Worm (Caenorhabditis elegans) whole organism, L1 larva: ENCODE results near the gene C35B1.2.

Experiments used
- C04F5.9 ChIP-seq: sonication (generic microtip); optimal IDR thresholded peaks from 2 replicates; lab custom pipeline; 2016; ENCODE audit warnings: missing genetic modification characterization, missing compliant biosample characterization
- C34B4.2 ChIP-seq: sonication (generic microtip); optimal IDR thresholded peaks from 2 replicates; lab custom pipeline; 2017; ENCODE audit warnings: mild to moderate bottlenecking, missing genetic modification characterization, missing compliant biosample characterization
- alr-1 ChIP-seq: fragments of 200-800 bp; sonication (Bioruptor generic); optimal IDR thresholded peaks from 2 replicates; lab custom pipeline; 2018; ENCODE audit warnings: borderline replicate concordance, mild to moderate bottlenecking, missing genetic modification characterization, missing compliant biosample characterization
- aly-2 ChIP-seq: fragments of 150-350 bp; optimal IDR thresholded peaks from 2 replicates; lab custom pipeline; 2014; ENCODE audit warnings: missing biosample characterization, missing genetic modification characterization
- ama-1 ChIP-seq: fragments of 150-350 bp; optimal IDR thresholded peaks from 2 replicates; lab custom pipeline; 2014
- ceh-63 ChIP-seq: fragments of 200-800 bp; sonication (Bioruptor generic); optimal IDR thresholded peaks from 2 replicates; lab custom pipeline; 2018; ENCODE audit warnings: mild to moderate bottlenecking, missing genetic modification characterization, missing compliant biosample characterization
- ceh-8 ChIP-seq: fragments of 200-800 bp; sonication (Bioruptor generic); optimal IDR thresholded peaks from 2 replicates; lab custom pipeline; 2018; ENCODE audit warnings: mild to moderate bottlenecking, missing genetic modification characterization, moderate library complexity, missing compliant biosample characterization
- ceh-82 ChIP-seq, 3 experiments: fragments of 150-350 bp in 1 of 3; sonication (generic microtip) in 2 of 3; optimal IDR thresholded peaks; 2 replicates each; lab custom pipeline; 2014 to 2017; ENCODE audit warnings: missing biosample characterization in 3 of 3, missing genetic modification characterization in 3 of 3
- ceh-88 ChIP-seq: fragments of 200-800 bp; sonication (Bioruptor generic); IDR thresholded peaks from 2 replicates; pipeline ENCODE4 v1.3.6; 2022; ENCODE audit warnings: missing genetic modification characterization, missing compliant biosample characterization
- ces-1 ChIP-seq: fragments of 150-350 bp; optimal IDR thresholded peaks from 2 replicates; lab custom pipeline; 2014; ENCODE audit warnings: missing biosample characterization, missing genetic modification reagents, missing genetic modification characterization
- dpl-1 ChIP-seq, 3 experiments: fragments of 150-350 bp in 2 of 3; sonication (generic microtip) in 1 of 3; optimal IDR thresholded peaks; 2 replicates each; lab custom pipeline; 2014 to 2017; ENCODE audit warnings: missing biosample characterization in 3 of 3, missing genetic modification characterization in 3 of 3, missing genetic modification reagents in 3 of 3
- dsc-1 ChIP-seq: sonication (generic microtip); optimal IDR thresholded peaks from 2 replicates; lab custom pipeline; 2016; ENCODE audit warnings: mild to moderate bottlenecking, missing genetic modification characterization, missing compliant biosample characterization
- efl-1 ChIP-seq, 4 experiments: fragments of 150-350 bp; optimal IDR thresholded peaks in 3 of 4; peaks in 1 of 4; 1 replicate in 1 of 4; 2 replicates in 3 of 4; lab custom pipeline; 2014; ENCODE audit warnings: missing biosample characterization in 2 of 4, missing genetic modification characterization in 2 of 4, missing genetic modification reagents in 2 of 4
- efl-3 ChIP-seq: fragments of 200-800 bp; sonication (Bioruptor generic); optimal IDR thresholded peaks from 2 replicates; lab custom pipeline; 2018; ENCODE audit warnings: mild to moderate bottlenecking, missing genetic modification characterization, missing compliant biosample characterization
- egl-13 ChIP-seq: sonication (generic microtip); optimal IDR thresholded peaks from 2 replicates; lab custom pipeline; 2016; ENCODE audit warnings: missing genotype, missing genetic modification reagents, missing genetic modification characterization, missing compliant biosample characterization
- elt-2 ChIP-seq: sonication (generic microtip); optimal IDR thresholded peaks from 2 replicates; lab custom pipeline; 2016; ENCODE audit warnings: missing genetic modification characterization, mild to moderate bottlenecking, inconsistent platforms, missing compliant biosample characterization, missing genetic modification reagents
- elt-3 ChIP-seq, 6 experiments: fragments of 150-350 bp in 1 of 6; sonication (generic microtip); optimal IDR thresholded peaks; 2 replicates each; lab custom pipeline; 2017 to 2018; ENCODE audit warnings: missing biosample characterization in 6 of 6, missing genetic modification characterization in 6 of 6, inconsistent platforms in 1 of 6
- fkh-10 ChIP-seq: sonication (generic microtip); optimal IDR thresholded peaks from 2 replicates; lab custom pipeline; 2017; ENCODE audit warnings: missing biosample characterization, missing genetic modification reagents, missing genetic modification characterization
- fkh-4 ChIP-seq: sonication (generic microtip); optimal IDR thresholded peaks from 2 replicates; lab custom pipeline; 2016; ENCODE audit warnings: missing compliant biosample characterization, missing genetic modification characterization, borderline replicate concordance
- fkh-8 ChIP-seq: sonication (generic microtip); optimal IDR thresholded peaks from 2 replicates; lab custom pipeline; 2016; ENCODE audit warnings: mild to moderate bottlenecking, missing genetic modification characterization, missing compliant biosample characterization
- grh-1 ChIP-seq: fragments of 200-800 bp; sonication (Bioruptor generic); IDR thresholded peaks from 2 replicates; pipeline ENCODE4 v1.3.6; 2022; ENCODE audit warnings: missing genetic modification reagents, missing genetic modification characterization, missing compliant biosample characterization
- hlh-17 ChIP-seq: fragments of 200-800 bp; sonication (Bioruptor generic); optimal IDR thresholded peaks from 2 replicates; lab custom pipeline; 2018; ENCODE audit warnings: missing genetic modification characterization, mild to moderate bottlenecking, missing compliant biosample characterization, moderate library complexity, borderline replicate concordance
- hlh-4 ChIP-seq: sonication (generic microtip); optimal IDR thresholded peaks from 2 replicates; lab custom pipeline; 2016; ENCODE audit warnings: mild to moderate bottlenecking, missing genetic modification characterization, missing compliant biosample characterization
- irx-1 ChIP-seq: sonication (generic microtip); optimal IDR thresholded peaks from 2 replicates; lab custom pipeline; 2016; ENCODE audit warnings: missing genetic modification characterization, missing compliant biosample characterization
- jun-1 ChIP-seq: fragments of 150-350 bp; optimal IDR thresholded peaks from 2 replicates; lab custom pipeline; 2014; ENCODE audit warnings: missing biosample characterization, missing genetic modification reagents, missing genetic modification characterization
- lin-13 ChIP-seq: fragments of 150-350 bp; optimal IDR thresholded peaks from 2 replicates; lab custom pipeline; 2014; ENCODE audit warnings: missing biosample characterization, missing genetic modification reagents, missing genetic modification characterization
- lin-35 ChIP-seq, 2 experiments: fragments of 150-350 bp; optimal IDR thresholded peaks; 2 replicates each; lab custom pipeline; 2014; ENCODE audit warnings: missing biosample characterization in 2 of 2, missing genetic modification characterization in 2 of 2, missing genetic modification reagents in 2 of 2
- lir-3 ChIP-seq: sonication (generic microtip); optimal IDR thresholded peaks from 2 replicates; lab custom pipeline; 2016; ENCODE audit warnings: mild to moderate bottlenecking, missing genetic modification characterization, moderate library complexity, missing compliant biosample characterization; ENCODE audit not compliant: poor library complexity
- mdl-1 ChIP-seq, 2 experiments: fragments of 150-350 bp; optimal IDR thresholded peaks; 2 replicates each; lab custom pipeline; 2014 to 2017; ENCODE audit warnings: missing biosample characterization in 2 of 2, missing genetic modification characterization in 2 of 2, inconsistent platforms in 1 of 2
- nhr-11 ChIP-seq: fragments of 150-350 bp; optimal IDR thresholded peaks from 2 replicates; lab custom pipeline; 2014; ENCODE audit warnings: missing biosample characterization, missing genetic modification characterization
- nhr-12 ChIP-seq: sonication (generic microtip); optimal IDR thresholded peaks from 2 replicates; lab custom pipeline; 2017; ENCODE audit warnings: missing biosample characterization, missing genetic modification characterization
- nhr-19 ChIP-seq: fragments of 200-800 bp; sonication (Bioruptor generic); conservative IDR thresholded peaks from 2 replicates; pipeline ENCODE4 v1.3.6; 2022; ENCODE audit warnings: missing genetic modification characterization, missing compliant biosample characterization
- nhr-20 ChIP-seq: sonication (generic microtip); optimal IDR thresholded peaks from 2 replicates; lab custom pipeline; 2016; ENCODE audit warnings: mild to moderate bottlenecking, missing genetic modification characterization, missing compliant biosample characterization
- nhr-237 ChIP-seq: fragments of 150-350 bp; optimal IDR thresholded peaks from 2 replicates; lab custom pipeline; 2014; ENCODE audit warnings: missing biosample characterization, missing genetic modification characterization
- nhr-71 ChIP-seq: sonication (generic microtip); optimal IDR thresholded peaks from 2 replicates; lab custom pipeline; 2016; ENCODE audit warnings: mild to moderate bottlenecking, missing genetic modification characterization, moderate library complexity, missing compliant biosample characterization
- nhr-76 ChIP-seq: sonication (generic microtip); optimal IDR thresholded peaks from 2 replicates; lab custom pipeline; 2017; ENCODE audit warnings: missing biosample characterization, missing genetic modification characterization
- nhr-84 ChIP-seq: sonication (generic microtip); optimal IDR thresholded peaks from 2 replicates; lab custom pipeline; 2017; ENCODE audit warnings: missing biosample characterization, missing genetic modification characterization
- nhr-90 ChIP-seq: sonication (generic microtip); optimal IDR thresholded peaks from 2 replicates; lab custom pipeline; 2016; ENCODE audit warnings: mild to moderate bottlenecking, missing genetic modification characterization, missing compliant biosample characterization; ENCODE audit not compliant: poor library complexity
- pag-3 ChIP-seq: sonication (generic microtip); optimal IDR thresholded peaks from 2 replicates; lab custom pipeline; 2017; ENCODE audit warnings: missing genetic modification characterization, mild to moderate bottlenecking, missing compliant biosample characterization, antibody characterized with exemption, borderline replicate concordance; ENCODE audit not compliant: insufficient read depth
- pax-3 ChIP-seq: fragments of 200-800 bp; sonication (Bioruptor generic); optimal IDR thresholded peaks from 2 replicates; lab custom pipeline; 2018; ENCODE audit warnings: mild to moderate bottlenecking, missing genetic modification characterization, moderate library complexity, missing compliant biosample characterization
- rnt-1 ChIP-seq: sonication (generic microtip); optimal IDR thresholded peaks from 2 replicates; lab custom pipeline; 2016; ENCODE audit warnings: mild to moderate bottlenecking, missing genetic modification characterization, moderate library complexity, missing compliant biosample characterization
- skn-1 ChIP-seq: fragments of 150-350 bp; optimal IDR thresholded peaks from 2 replicates; lab custom pipeline; 2014; ENCODE audit warnings: missing biosample characterization, missing genetic modification characterization
- snu-23 ChIP-seq: sonication (generic microtip); optimal IDR thresholded peaks from 2 replicates; lab custom pipeline; 2016; ENCODE audit warnings: missing genetic modification characterization, missing compliant biosample characterization
- sptf-1 ChIP-seq: fragments of 150-350 bp; optimal IDR thresholded peaks from 2 replicates; lab custom pipeline; 2014; ENCODE audit warnings: missing biosample characterization, missing genetic modification characterization
- sup-37 ChIP-seq: fragments of 200-800 bp; sonication (Bioruptor generic); optimal IDR thresholded peaks from 2 replicates; lab custom pipeline; 2018; ENCODE audit warnings: mild to moderate bottlenecking, missing genetic modification characterization, missing compliant biosample characterization
- swsn-7 ChIP-seq: sonication (generic microtip); optimal IDR thresholded peaks from 2 replicates; lab custom pipeline; 2016; ENCODE audit warnings: missing genetic modification characterization, missing compliant biosample characterization
- tbx-2 ChIP-seq: sonication (generic microtip); optimal IDR thresholded peaks from 2 replicates; lab custom pipeline; 2016; ENCODE audit warnings: missing genetic modification characterization, missing compliant biosample characterization
- tlp-1 ChIP-seq: fragments of 150-350 bp; optimal IDR thresholded peaks from 2 replicates; lab custom pipeline; 2014; ENCODE audit warnings: missing biosample characterization, missing genetic modification characterization
- unc-130 ChIP-seq: fragments of 150-350 bp; optimal IDR thresholded peaks from 2 replicates; lab custom pipeline; 2017; ENCODE audit warnings: missing biosample characterization, missing genetic modification characterization, inconsistent platforms
- unc-62 ChIP-seq: fragments of 150-350 bp; optimal IDR thresholded peaks from 2 replicates; lab custom pipeline; 2014; ENCODE audit warnings: missing biosample characterization, missing genetic modification reagents, missing genetic modification characterization
- zag-1 ChIP-seq: fragments of 150-350 bp; optimal IDR thresholded peaks from 2 replicates; lab custom pipeline; 2014; ENCODE audit warnings: missing biosample characterization, missing genetic modification characterization
- zip-4 ChIP-seq: fragments of 200-800 bp; sonication (Bioruptor generic); optimal IDR thresholded peaks from 2 replicates; lab custom pipeline; 2018; ENCODE audit warnings: mild to moderate bottlenecking, missing genetic modification characterization, moderate library complexity, missing compliant biosample characterization

C35B1.2 gene

DNA sequence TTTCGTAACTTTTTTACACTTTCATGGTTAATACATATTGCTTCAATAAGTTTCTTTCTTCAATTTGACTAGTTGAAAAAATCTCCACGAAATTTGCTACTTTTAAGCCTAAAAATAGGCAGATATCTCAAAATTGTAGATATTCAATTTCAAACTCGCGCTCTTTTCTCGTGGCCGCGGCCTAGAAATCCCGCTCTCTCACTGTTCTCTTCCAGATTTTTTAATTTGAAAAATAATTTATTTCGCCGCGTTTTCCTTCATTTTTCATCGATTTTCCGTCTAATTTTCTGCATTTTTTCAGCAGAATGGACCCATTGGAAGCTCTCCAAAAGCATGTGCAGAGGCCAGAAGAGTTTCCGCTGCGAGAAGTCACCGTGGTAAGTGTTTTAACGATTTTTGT, 43.7 kb upstream of the C35B1.2 start, which contains the start of gene cdc-73:
Gene cdc-73, plus strand, starts transcription at position 302 of the 400 bp plus-strand sequence.
- TF ChIP-seq unc-130 (tag; lab: Kevin White, UChicago) (no peak), zag-1 (tag; lab: Kevin White, UChicago) (no peak), pax-3 (tag; lab: Kevin White, UChicago) (no peak), elt-3 (tag; optimal IDR thresholded peaks at IDR 0.05; lab: Kevin White, UChicago) (peak in 1 of 6 experiments; percentile 39), ceh-88 (GFP tag; lab: Robert Waterston, UW) (no peak), ceh-82 (tag; optimal IDR thresholded peaks at IDR 0.05; lab: Kevin White, UChicago) (peak; percentile 22 to 58 (median 25)), unc-62 (GFP tag; lab: Kevin White, UChicago) (no peak), zip-4 (GFP tag; lab: Kevin White, UChicago) (no peak), lin-13 (GFP tag; lab: Kevin White, UChicago) (peak; percentile 1), tlp-1 (tag; lab: Kevin White, UChicago) (no peak), ceh-8 (GFP tag; lab: Kevin White, UChicago) (no peak), swsn-7 (tag; lab: Kevin White, UChicago) (peak; percentile 52), grh-1 (GFP tag; lab: Robert Waterston, UW) (no peak), ces-1 (GFP tag; lab: Kevin White, UChicago) (no peak), efl-1 (optimal IDR thresholded peaks at IDR 0.05; lab: Kevin White, UChicago) (peak; percentile 93 to 94), efl-1 (GFP tag; optimal IDR thresholded peaks at IDR 0.05 in 1 of 2; lab: Kevin White, UChicago) (peak; percentile 92 to 99), rnt-1 (tag; lab: Kevin White, UChicago) (peak; percentile 94), hlh-4 (tag; lab: Kevin White, UChicago) (no peak), nhr-20 (tag; lab: Kevin White, UChicago) (peak; percentile 18), nhr-90 (tag; lab: Kevin White, UChicago) (peak; percentile 70), fkh-4 (peak; percentile 53), hlh-17 (GFP tag; lab: Kevin White, UChicago) (no peak), nhr-11 (tag; lab: Kevin White, UChicago) (no peak), fkh-10 (GFP tag; lab: Kevin White, UChicago) (no peak), mdl-1 (tag; optimal IDR thresholded peaks at IDR 0.05; lab: Kevin White, UChicago) (no peak), egl-13 (peak; percentile 26), lir-3 (tag; lab: Kevin White, UChicago) (no peak), elt-2 (no peak), nhr-76 (tag; lab: Kevin White, UChicago) (no peak), pag-3 (tag; lab: Kevin White, UChicago) (no peak), nhr-12 (tag; lab: Kevin White, UChicago) (no peak), nhr-84 (tag; lab: Kevin White, UChicago) (no peak), C34B4.2 (tag; lab: Kevin White, UChicago) (no peak), dpl-1 (GFP tag; optimal IDR thresholded peaks at IDR 0.05; lab: Kevin White, UChicago) (peak; percentile 89 to 93 (median 91)), dsc-1 (tag; lab: Kevin White, UChicago) (peak; percentile 63), nhr-237 (tag; lab: Kevin White, UChicago) (no peak), C04F5.9 (tag; lab: Kevin White, UChicago) (peak; percentile 22), jun-1 (tag; lab: Kevin White, UChicago) (no peak), aly-2 (tag; lab: Kevin White, UChicago) (no peak), ceh-63 (no peak), lin-35 (GFP tag; optimal IDR thresholded peaks at IDR 0.05; lab: Kevin White, UChicago) (peak; percentile 94), alr-1 (tag; lab: Kevin White, UChicago) (no peak), efl-3 (GFP tag; lab: Kevin White, UChicago) (no peak), skn-1 (tag; lab: Kevin White, UChicago) (no peak), snu-23 (GFP tag; lab: Kevin White, UChicago) (peak; percentile 63), nhr-19 (GFP tag; lab: Robert Waterston, UW) (peak; percentile 46), fkh-8 (tag; lab: Kevin White, UChicago) (peak; percentile 15), tbx-2 (peak; percentile 72), ama-1 (lab: Kevin White, UChicago) (no peak), sup-37 (GFP tag; lab: Kevin White, UChicago) (no peak), irx-1 (tag; lab: Kevin White, UChicago) (peak; percentile 83), sptf-1 (tag; lab: Kevin White, UChicago) (no peak), nhr-71 (tag; lab: Kevin White, UChicago) (peak; percentile 74)
